Worm (Caenorhabditis elegans): Measurements from ENCODE around the gene C17F4.2.

ce11 chrII:3209251-3209650 lies 39.2 kb upstream of the C17F4.2 start, which contains the start of gene ZC239.6:
- TF ChIP-seq W03F9.2 (tag; optimal IDR thresholded peaks at IDR 0.05) (no peak), him-1 (tag; optimal IDR thresholded peaks at IDR 0.05) (no peak)
